Fruit fly (Drosophila melanogaster) whole organism, wandering third instar larva: Measurements from ENCODE around the gene CG33278.

ENCODE experiments used
- CrebA ChIP-seq: fragments of 200-800 bp; sonication (Bioruptor generic); optimal IDR thresholded peaks from 2 replicates; lab custom pipeline; 2016; ENCODE audit warnings: missing biosample characterization, mild to moderate bottlenecking, missing genetic modification characterization, borderline replicate concordance
- Jra ChIP-seq: sonication (Bioruptor generic); optimal IDR thresholded peaks from 2 replicates; lab custom pipeline; 2016; ENCODE audit warnings: missing biosample characterization, missing genetic modification characterization
- Myc ChIP-seq: fragments of >200 bp; optimal IDR thresholded peaks from 2 replicates; lab custom pipeline; 2017
- OdsH ChIP-seq: fragments of 200-800 bp; sonication (Bioruptor generic); optimal IDR thresholded peaks from 2 replicates; lab custom pipeline; 2016; ENCODE audit warnings: missing biosample characterization, mild to moderate bottlenecking, missing genetic modification characterization
- Vsx2 ChIP-seq: fragments of 200-300, 225-300 bp; sonication (Bioruptor generic); optimal IDR thresholded peaks from 2 replicates; lab custom pipeline; 2018; ENCODE audit warnings: missing biosample characterization, missing genetic modification characterization; ENCODE audit not compliant: partially characterized antibody
- dmrt93B ChIP-seq: fragments of 200-800 bp; sonication (Bioruptor generic); optimal IDR thresholded peaks from 2 replicates; lab custom pipeline; 2018; ENCODE audit warnings: missing biosample characterization, mild to moderate bottlenecking, missing genetic modification characterization
- ey ChIP-seq: fragments of 200-800 bp; sonication (Bioruptor generic); optimal IDR thresholded peaks from 2 replicates; lab custom pipeline; 2016; ENCODE audit warnings: missing biosample characterization, missing genetic modification characterization
- h ChIP-seq: fragments of 200-800 bp; sonication (Bioruptor generic); optimal IDR thresholded peaks from 3 replicates; lab custom pipeline; 2016; ENCODE audit warnings: missing biosample characterization, mild to moderate bottlenecking, missing genetic modification characterization
- jim ChIP-seq: fragments of 175-275, 200-325 bp; sonication (Bioruptor generic); optimal IDR thresholded peaks from 2 replicates; lab custom pipeline; 2016; ENCODE audit warnings: missing biosample characterization, mild to moderate bottlenecking, missing genetic modification characterization
- lola ChIP-seq: fragments of >200 bp; optimal IDR thresholded peaks from 2 replicates; lab custom pipeline; 2017; ENCODE audit warnings: missing biosample characterization, missing genetic modification characterization
- psq ChIP-seq: fragments of 200-800 bp; sonication (Bioruptor generic); optimal IDR thresholded peaks from 3 replicates; lab custom pipeline; 2017; ENCODE audit warnings: missing biosample characterization, mild to moderate bottlenecking, missing genetic modification characterization, moderate library complexity
- sv ChIP-seq: fragments of 200-800 bp; sonication (Bioruptor generic); optimal IDR thresholded peaks from 3 replicates; lab custom pipeline; 2016; ENCODE audit warnings: missing biosample characterization, missing genetic modification characterization

- TF ChIP-seq h (GFP tag; lab: Kevin White, UChicago) (no peak), jim (no peak), OdsH (no peak), Myc (lab: Kevin White, UChicago) (no peak), Jra (GFP tag; lab: Kevin White, UChicago) (no peak), psq (no peak), lola (GFP tag; lab: Kevin White, UChicago) (no peak), sv (GFP tag; lab: Kevin White, UChicago) (no peak), CrebA (no peak), dmrt93B (GFP tag; lab: Kevin White, UChicago) (no peak), Vsx2 (no peak), ey (GFP tag; lab: Kevin White, UChicago) (no peak)
Observed at dm6 chr3L:7450553-7450952, at the start of gene CG33278.
